Worm (Caenorhabditis elegans): ENCODE measurements around the gene C49C8.3.
A peak's percentile ranks its signal among the peaks of the same experiment; 100 is the strongest.

C49C8.3 gene

ce11 chrIV:8644432-8644831 is at the start of gene C49C8.3:
Gene C49C8.3, plus strand, starts transcription at chrIV:8644732.
- TF ChIP-seq eyg-1 (tag; optimal IDR thresholded peaks at IDR 0.05) (no peak), pat-9 (tag; optimal IDR thresholded peaks at IDR 0.05) (no peak), pha-4 (tag; optimal IDR thresholded peaks at IDR 0.05) (no peak), ceh-18 (tag; optimal IDR thresholded peaks at IDR 0.05) (no peak), zip-5 (tag; optimal IDR thresholded peaks at IDR 0.05) (no peak), ceh-48 (tag; optimal IDR thresholded peaks at IDR 0.05) (no peak), pros-1 (tag; optimal IDR thresholded peaks at IDR 0.05) (no peak), ceh-30 (tag; optimal IDR thresholded peaks at IDR 0.05) (no peak), che-1 (tag; optimal IDR thresholded peaks at IDR 0.05) (no peak)

- no peak for TF ChIP-seq ceh-9 (tag; optimal IDR thresholded peaks at IDR 0.05)
- no peak for TF ChIP-seq lin-11 (tag; optimal IDR thresholded peaks at IDR 0.05)
- no peak for TF ChIP-seq sox-4 (tag; optimal IDR thresholded peaks at IDR 0.05)
- no peak for TF ChIP-seq npax-4 (tag; optimal IDR thresholded peaks at IDR 0.05)
- no peak for TF ChIP-seq K02D7.2 (tag; optimal IDR thresholded peaks at IDR 0.05)
- no peak for TF ChIP-seq gmeb-2 (tag; optimal IDR thresholded peaks at IDR 0.05)
- TF ChIP-seq che-1 (tag; optimal IDR thresholded peaks at IDR 0.05) = no peak
Measured at ce11 chrIV:8595317-8595716, 49.2 kb upstream of the C49C8.3 start, which contains the start of gene Y59H11AR.3. Gene Y59H11AR.3, minus strand, starts transcription at chrIV:8595417.

ce11 chrIV:8595767-8596166 is 48.8 kb upstream of the C49C8.3 start, which contains the start of gene clec-181:
Gene clec-181, plus strand, starts transcription at chrIV:8596067.
- TF ChIP-seq nhr-11 (tag; optimal IDR thresholded peaks at IDR 0.05) = no peak
- TF ChIP-seq pax-1 (tag; optimal IDR thresholded peaks at IDR 0.05) = no peak
- no peak for TF ChIP-seq unc-3 (GFP tag; conservative IDR thresholded peaks at IDR 0.05)
- no peak for TF ChIP-seq unc-3 (tag; optimal IDR thresholded peaks at IDR 0.05)
- no peak for TF ChIP-seq hlh-8 (tag; optimal IDR thresholded peaks at IDR 0.05)
- TF ChIP-seq fkh-10 (GFP tag; optimal IDR thresholded peaks at IDR 0.05) = no peak
- TF ChIP-seq che-1 (tag; optimal IDR thresholded peaks at IDR 0.05) = no peak
- TF ChIP-seq pag-3 (tag; optimal IDR thresholded peaks at IDR 0.05; ENCODE audit: borderline replicate concordance) = no peak
- no peak for TF ChIP-seq ttx-3 (tag; optimal IDR thresholded peaks at IDR 0.05)
- TF ChIP-seq F13H6.1 (tag; optimal IDR thresholded peaks at IDR 0.05) = no peak
- TF ChIP-seq unc-42 (tag; optimal IDR thresholded peaks at IDR 0.05) = no peak
- no peak for TF ChIP-seq ceh-31 (tag; optimal IDR thresholded peaks at IDR 0.05)
- TF ChIP-seq dve-1 (tag; optimal IDR thresholded peaks at IDR 0.05) = no peak
- no peak for TF ChIP-seq odd-2 (tag; optimal IDR thresholded peaks at IDR 0.05)
- no peak for TF ChIP-seq madf-2 (tag; optimal IDR thresholded peaks at IDR 0.05)
- no peak for TF ChIP-seq dmd-4 (tag; optimal IDR thresholded peaks at IDR 0.05; ENCODE audit: borderline replicate concordance)

- TF ChIP-seq mec-3 (tag; optimal IDR thresholded peaks at IDR 0.05; ENCODE audit: borderline replicate concordance) (no peak), dve-1 (tag; optimal IDR thresholded peaks at IDR 0.05) (no peak), nfya-1 (tag; optimal IDR thresholded peaks at IDR 0.05) (peak; percentile 44), ceh-48 (tag; optimal IDR thresholded peaks at IDR 0.05) (peak; percentile 19), ztf-16 (tag; optimal IDR thresholded peaks at IDR 0.05) (no peak)
Measured at ce11 chrIV:8597504-8597903, 47.0 kb upstream of the C49C8.3 start.

ce11 chrIV:8600712-8601330 is 43.7 kb upstream of the C49C8.3 start, which contains the start of gene Y59H11AR.4:
Gene Y59H11AR.4, minus strand, starts transcription at chrIV:8600762.
- no peak for TF ChIP-seq ama-1 (optimal IDR thresholded peaks at IDR 0.05)
- TF ChIP-seq pqm-1 (tag; optimal IDR thresholded peaks at IDR 0.05) = no peak
- TF ChIP-seq hlh-15 (tag; optimal IDR thresholded peaks at IDR 0.05) = no peak
- TF ChIP-seq ceh-6 (GFP tag; optimal IDR thresholded peaks at IDR 0.05) = no peak
- TF ChIP-seq nhr-232 (tag; optimal IDR thresholded peaks at IDR 0.05) = no peak
- no peak for TF ChIP-seq ceh-2 (tag; optimal IDR thresholded peaks at IDR 0.05)
- TF ChIP-seq sox-2 (GFP tag; IDR thresholded peaks at IDR 0.05) = no peak
- no peak for TF ChIP-seq eyg-1 (tag; optimal IDR thresholded peaks at IDR 0.05)
- no peak for TF ChIP-seq pros-1 (tag; optimal IDR thresholded peaks at IDR 0.05)
- TF ChIP-seq unc-55 (GFP tag; optimal IDR thresholded peaks at IDR 0.05) = no peak

All from whole organism, late embryonic.